Fruit fly (Drosophila melanogaster) whole organism, pupa: ENCODE results near the gene Smox.

Experiments used
- CG10348 ChIP-seq: fragments of 200-800 bp; sonication (Bioruptor generic); IDR thresholded peaks from 2 replicates; pipeline ENCODE4 v1.3.6; 2022; ENCODE audit warnings: missing biosample characterization, missing genetic modification characterization
- CG17806 ChIP-seq: fragments of 200-800 bp; sonication (Bioruptor generic); optimal IDR thresholded peaks from 2 replicates; lab custom pipeline; 2018; ENCODE audit warnings: missing biosample characterization, mild to moderate bottlenecking, missing genetic modification characterization, moderate library complexity
- EcR ChIP-seq: fragments of 200-800 bp; sonication (Bioruptor generic); optimal IDR thresholded peaks from 3 replicates; lab custom pipeline; 2019; ENCODE audit warnings: missing biosample characterization, missing genetic modification characterization, mild to moderate bottlenecking, moderate library complexity, missing genetic modification reagents
- fd96Ca ChIP-seq: fragments of 200-800 bp; sonication (Bioruptor generic); IDR thresholded peaks from 3 replicates; pipeline ENCODE4 v1.3.6; 2022; ENCODE audit warnings: missing biosample characterization, missing genetic modification characterization
- gl ChIP-seq: fragments of 200-800 bp; sonication (Bioruptor generic); optimal IDR thresholded peaks from 2 replicates; lab custom pipeline; 2018; ENCODE audit warnings: missing biosample characterization, mild to moderate bottlenecking, missing genetic modification characterization

DNA sequence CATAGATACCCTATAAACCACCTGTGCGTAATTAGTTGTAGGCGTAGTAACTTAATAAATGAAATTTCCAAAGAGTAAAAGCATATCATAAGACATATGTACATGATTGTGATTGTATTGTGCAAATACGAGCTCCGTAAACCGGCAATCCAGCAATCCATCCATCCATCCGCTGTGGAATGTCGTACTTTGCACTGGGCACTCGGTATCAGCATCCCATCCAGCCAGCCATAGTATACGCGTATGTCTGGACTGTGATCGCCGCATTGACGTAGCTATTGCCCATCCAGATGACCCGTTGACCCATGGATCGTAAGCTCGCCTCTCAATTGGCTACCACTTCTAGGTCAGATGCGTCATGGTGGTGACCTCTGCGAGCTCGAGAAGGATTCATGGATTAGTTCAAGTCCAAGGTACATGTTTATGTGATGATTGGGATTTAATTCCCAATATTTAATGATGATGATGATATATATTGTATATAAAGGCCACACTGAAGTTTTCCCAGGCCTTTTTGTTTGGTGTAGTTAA is 16.9 kb upstream of the Smox start:
- TF ChIP-seq CG17806 (no peak), fd96Ca (0 out of 3 replicates have a peak, but pooled peaks have one; percentile 19), EcR (GFP tag; lab: Kevin White, UChicago) (no peak), CG10348 (no peak), gl (tag; lab: Kevin White, UChicago) (peak; percentile 88)
